Worm (Caenorhabditis elegans): ENCODE measurements around the gene K02C4.5.
A peak's percentile ranks its signal among the peaks of the same experiment; 100 is the strongest.

- peak; percentile 33 for TF ChIP-seq nhr-77 (tag; optimal IDR thresholded peaks at IDR 0.05)
- peak; percentile 39 for TF ChIP-seq jun-1 (tag; optimal IDR thresholded peaks at IDR 0.05)
- TF ChIP-seq sox-4 (tag; optimal IDR thresholded peaks at IDR 0.05), result peak; percentile 14
- TF ChIP-seq nhr-19 (GFP tag; conservative IDR thresholded peaks at IDR 0.05), result peak; percentile 77
- peak; percentile 85 for TF ChIP-seq snu-23 (GFP tag; optimal IDR thresholded peaks at IDR 0.05)
- TF ChIP-seq ceh-88 (GFP tag; IDR thresholded peaks at IDR 0.05), result no peak
- TF ChIP-seq blmp-1 (tag; optimal IDR thresholded peaks at IDR 0.05), result peak; percentile 76
- TF ChIP-seq aly-2 (tag; optimal IDR thresholded peaks at IDR 0.05), result peak; percentile 24
Measured at ce11 chrII:8086803-8087202, 8.6 kb downstream of the K02C4.5 start, which contains the start of gene K02C4.3.
